Fruit fly (Drosophila melanogaster) ovary, adult (tissue): ENCODE results near the gene Lar.

Source experiments
- CG17801 ChIP-seq: fragments of 200-800 bp; optimal IDR thresholded peaks from 2 replicates; lab custom pipeline; 2019; ENCODE audit warnings: missing biosample characterization, mild to moderate bottlenecking, missing genetic modification characterization, moderate library complexity; ENCODE audit not compliant: partially characterized antibody

Lar gene

dm6 chr2L:19571574-19572495 is 14.6 kb upstream of the Lar start:
- no peak for TF ChIP-seq CG17801 (GFP tag; lab: Kevin White, UChicago)

dm6 chr2L:19572496-19573317 is 13.7 kb upstream of the Lar start:
- TF ChIP-seq CG17801 (GFP tag; lab: Kevin White, UChicago): peak; percentile 56

DNA sequence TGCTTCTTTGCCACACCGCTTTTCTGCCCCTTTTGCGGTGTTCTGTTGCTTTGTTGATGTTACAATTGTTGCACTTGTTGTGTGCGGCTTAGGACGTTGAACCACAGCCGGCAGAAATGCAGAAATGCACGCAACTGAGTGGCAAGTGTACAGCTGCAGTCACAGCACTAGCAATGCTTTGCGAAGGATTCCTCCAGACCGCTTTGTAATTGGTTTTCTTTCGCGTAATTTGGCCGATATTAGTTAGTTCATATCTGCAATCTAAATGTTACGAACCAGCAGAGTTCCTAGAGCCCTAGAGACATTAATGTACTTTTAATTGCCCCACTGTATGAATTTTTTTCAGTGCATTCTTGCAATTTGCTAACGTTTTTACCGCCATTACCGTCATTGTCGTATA is 12.1 kb upstream of the Lar start:
- TF ChIP-seq CG17801 (GFP tag; lab: Kevin White, UChicago): no peak

DNA sequence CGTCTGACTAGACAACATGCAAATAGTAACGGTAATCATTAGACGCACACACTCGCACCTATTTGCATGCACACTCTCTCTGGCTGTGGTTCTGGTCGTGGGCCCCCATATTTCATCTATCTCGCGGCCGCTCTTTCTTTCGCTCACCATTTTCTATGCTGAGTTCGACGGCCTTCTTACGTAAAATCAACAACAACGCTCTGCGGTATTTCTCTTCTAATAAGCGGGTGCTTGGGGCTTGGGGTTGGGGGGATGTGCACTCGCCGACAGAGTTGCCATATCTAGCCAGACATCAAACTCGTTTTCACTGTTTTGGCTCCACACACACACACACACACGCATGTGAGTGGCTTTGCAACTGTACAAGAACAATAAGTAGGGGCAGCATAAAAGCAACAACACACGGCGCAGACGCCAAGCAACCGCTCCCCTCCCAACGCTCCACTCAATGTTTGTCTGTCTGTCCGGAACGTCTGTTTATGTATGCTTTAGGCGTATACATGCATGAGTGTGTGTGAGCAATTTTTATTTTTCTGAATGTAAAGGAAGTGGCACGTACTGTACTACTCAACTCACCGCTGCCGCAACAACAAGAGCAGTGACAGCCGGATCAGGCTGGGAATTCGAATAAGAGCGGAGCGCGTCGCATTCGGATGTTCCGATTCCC is 11.3 kb upstream of the Lar start:
- no peak for TF ChIP-seq CG17801 (GFP tag; lab: Kevin White, UChicago)

- peak; percentile 14 for TF ChIP-seq CG17801 (GFP tag; lab: Kevin White, UChicago)
Observed at dm6 chr2L:19575626-19576298, 10.7 kb upstream of the Lar start.

DNA sequence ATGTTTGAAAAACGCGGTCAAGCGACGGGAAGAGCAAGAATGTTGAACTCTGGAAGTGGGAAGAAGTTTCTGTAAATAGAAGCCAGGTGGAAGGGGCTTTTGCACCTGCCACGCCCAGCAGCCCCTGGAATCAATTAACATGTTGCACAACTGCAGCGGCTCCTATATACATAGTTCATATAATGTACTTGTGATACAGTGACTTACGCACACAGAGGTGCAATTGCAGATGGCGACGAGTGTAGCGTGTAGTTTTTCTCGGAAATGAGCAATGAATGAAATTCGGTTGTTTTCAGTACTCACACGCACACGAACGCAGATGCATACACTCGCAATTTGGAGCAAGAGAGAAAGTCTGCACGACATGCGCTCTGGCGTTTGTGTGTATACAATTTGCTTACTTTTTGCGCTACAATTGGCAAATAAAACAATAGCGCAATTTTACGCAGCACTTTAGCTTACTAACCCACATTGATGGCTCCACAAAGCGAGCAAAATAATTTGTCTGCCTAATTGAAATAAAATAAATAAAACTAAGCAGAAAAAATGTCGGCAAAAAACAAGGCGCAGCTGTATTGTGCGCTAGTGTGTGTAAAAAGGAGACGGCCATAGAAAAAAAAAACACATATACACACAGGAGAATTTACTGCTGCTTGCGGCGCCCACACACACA is 10.0 kb upstream of the Lar start:
- TF ChIP-seq CG17801 (GFP tag; lab: Kevin White, UChicago): peak; percentile 56

DNA sequence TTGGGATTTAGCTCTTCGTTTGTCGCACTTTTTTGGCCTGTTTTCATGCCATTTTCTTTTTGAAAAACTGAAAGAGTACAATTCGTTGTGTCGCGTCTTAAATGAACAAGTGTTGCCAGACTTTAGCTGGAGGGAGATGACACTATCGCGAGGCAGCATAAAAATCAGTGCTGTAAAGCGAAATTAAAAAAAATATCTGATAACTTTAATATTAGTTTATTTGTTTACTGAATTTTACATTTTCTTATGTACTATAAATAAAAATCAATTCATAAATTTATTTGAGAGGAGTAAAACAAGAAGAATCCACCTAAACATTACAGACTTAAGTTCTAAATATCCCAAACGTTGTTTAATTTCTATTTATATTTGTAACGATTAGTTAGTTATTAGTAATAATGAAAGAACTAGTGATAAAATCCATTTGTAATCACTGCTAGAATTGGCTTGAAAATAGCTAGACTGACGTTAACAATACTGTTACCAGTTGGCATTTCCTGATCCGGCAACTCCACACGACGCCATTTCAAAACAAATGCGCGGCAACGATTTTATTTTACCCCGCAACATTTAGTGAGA is 9.1 kb upstream of the Lar start, which contains the start of the genes spi and msb1l:
spi (minus strand) TSS at position 129 of the 579 bp plus-strand sequence.
msb1l (plus strand) TSS at position 515 of the 579 bp plus-strand sequence.
- TF ChIP-seq CG17801 (GFP tag; lab: Kevin White, UChicago): peak; percentile 17

dm6 chr2L:19579995-19580578 is 6.3 kb upstream of the Lar start, which contains the start of gene Pmvk:
Gene Pmvk, minus strand, starts transcription at chr2L:19580351.
- no peak for TF ChIP-seq CG17801 (GFP tag; lab: Kevin White, UChicago)

- peak; percentile 36 for TF ChIP-seq CG17801 (GFP tag; lab: Kevin White, UChicago)
Observed at dm6 chr2L:19582185-19582584, 4.2 kb upstream of the Lar start, which contains the start of gene Hakai. Gene Hakai, minus strand, starts transcription at chr2L:19582474.

DNA sequence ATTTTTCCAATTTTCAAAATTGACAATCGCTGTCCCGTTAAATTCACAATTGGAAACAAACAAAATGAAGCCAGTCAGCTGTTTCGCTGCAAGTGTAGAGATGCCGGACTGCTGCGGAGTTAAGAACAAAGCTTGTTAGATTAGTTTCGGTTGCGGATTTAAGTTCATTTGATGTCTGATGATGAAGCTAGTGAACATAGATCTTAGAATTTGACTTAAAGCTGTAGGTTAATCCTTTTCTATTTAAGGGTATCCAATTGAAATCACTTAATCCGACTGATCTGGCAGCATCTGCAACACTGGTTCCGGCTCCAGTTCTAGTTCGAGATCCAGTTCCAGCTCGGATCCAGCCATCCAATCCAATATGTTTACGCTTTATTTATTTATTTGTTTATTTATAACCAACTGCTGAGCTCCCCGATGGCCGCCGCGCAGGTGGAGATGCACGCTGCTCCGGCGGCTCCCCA is 2.5 kb upstream of the Lar start, which contains the start of the genes PCNA2 and CG10366:
PCNA2 (minus strand) TSS at position 65 of the 467 bp plus-strand sequence.
CG10366 (plus strand) TSS at position 310 of the 467 bp plus-strand sequence.
- peak; percentile 48 for TF ChIP-seq CG17801 (GFP tag; lab: Kevin White, UChicago)

DNA sequence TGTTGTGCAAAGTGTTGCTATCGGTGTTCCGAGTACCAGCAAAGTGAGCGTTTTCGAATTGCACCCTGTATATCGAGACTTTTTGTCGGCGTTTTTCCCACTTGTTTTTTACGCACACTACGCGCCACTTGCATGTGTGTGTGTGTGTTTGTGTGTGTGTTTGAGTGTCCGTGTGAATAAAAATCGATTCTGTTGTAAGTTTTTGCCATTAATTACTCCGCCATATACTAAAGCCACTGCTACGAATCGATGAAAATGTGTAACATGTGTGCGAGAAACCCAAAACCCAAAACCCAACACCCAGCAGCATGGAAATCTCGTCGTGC is 874 bp downstream of the Lar start:
- TF ChIP-seq CG17801 (GFP tag; lab: Kevin White, UChicago): no peak

DNA sequence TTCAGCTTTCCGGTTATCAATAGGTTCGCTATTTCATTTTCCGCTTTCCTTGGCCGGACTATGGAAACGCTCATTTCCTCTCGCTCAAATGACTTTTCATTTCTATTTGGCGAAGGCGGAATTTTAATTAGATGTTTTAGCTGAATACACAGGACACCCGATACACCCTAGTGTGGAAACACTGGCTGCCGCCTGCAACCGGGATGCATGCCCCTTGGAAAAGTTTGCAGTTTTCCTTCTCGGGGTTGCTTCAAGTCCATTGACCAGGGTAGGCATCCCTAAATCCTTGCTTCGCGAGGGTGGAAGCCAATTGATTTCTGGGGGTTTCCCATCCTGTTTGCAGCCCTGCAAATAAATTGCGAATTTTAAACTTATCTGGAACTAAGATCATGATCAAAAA is 2.5 kb downstream of the Lar start:
- TF ChIP-seq CG17801 (GFP tag; lab: Kevin White, UChicago): no peak

DNA sequence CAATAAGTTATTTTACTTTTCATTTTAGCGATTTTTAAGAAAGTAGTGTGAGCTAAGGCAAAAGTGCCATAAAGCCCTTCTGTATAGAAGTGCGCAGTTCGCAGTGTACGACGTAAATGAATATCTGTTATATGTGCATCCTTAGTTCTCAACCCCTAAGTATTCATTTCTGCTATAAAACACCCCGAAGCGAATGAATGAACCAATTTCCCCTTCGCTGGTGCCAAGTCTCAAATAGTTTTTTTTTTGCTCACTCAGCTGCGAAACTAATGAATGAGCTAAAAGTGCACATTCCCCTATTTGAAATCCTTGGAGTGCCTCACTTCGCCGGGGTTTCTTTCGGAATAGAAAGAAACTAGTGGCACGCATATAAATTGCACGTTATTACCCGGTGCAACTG is 4.2 kb downstream of the Lar start:
- no peak for TF ChIP-seq CG17801 (GFP tag; lab: Kevin White, UChicago)
